Worm (Caenorhabditis elegans): ENCODE data around the gene F40D4.13.

The F40D4.13 gene

ce11 chrV:17173738-17174137 is 16.7 kb upstream of the F40D4.13 start, which contains the start of gene srbc-25:
TSS of gene srbc-25 (plus strand) at chrV:17174038.
- TF ChIP-seq snpc-4 (tag; optimal IDR thresholded peaks at IDR 0.05) (no peak), mls-2 (tag; optimal IDR thresholded peaks at IDR 0.05) (no peak), flh-1 (GFP tag; optimal IDR thresholded peaks at IDR 0.05) (no peak), elt-1 (tag; optimal IDR thresholded peaks at IDR 0.05; ENCODE audit: borderline replicate concordance, insufficient read depth) (no peak), ztf-11 (tag; optimal IDR thresholded peaks at IDR 0.05) (no peak), sptf-1 (tag; optimal IDR thresholded peaks at IDR 0.05) (no peak), ces-1 (GFP tag; optimal IDR thresholded peaks at IDR 0.05) (no peak), mep-1 (tag; optimal IDR thresholded peaks at IDR 0.05) (no peak), cnd-1 (tag; optimal IDR thresholded peaks at IDR 0.05) (no peak), drap-1 (GFP tag; optimal IDR thresholded peaks at IDR 0.05) (no peak), hlh-1 (tag; optimal IDR thresholded peaks at IDR 0.05) (no peak), nhr-12 (tag; optimal IDR thresholded peaks at IDR 0.05) (no peak), zip-8 (tag; optimal IDR thresholded peaks at IDR 0.05) (no peak), ceh-39 (tag; optimal IDR thresholded peaks at IDR 0.05) (no peak), lin-13 (tag; optimal IDR thresholded peaks at IDR 0.05) (no peak), lsy-2 (tag; optimal IDR thresholded peaks at IDR 0.05) (no peak), nhr-76 (tag; optimal IDR thresholded peaks at IDR 0.05) (no peak)

- TF ChIP-seq nhr-76 (tag; optimal IDR thresholded peaks at IDR 0.05) (no peak), lin-13 (tag; optimal IDR thresholded peaks at IDR 0.05) (no peak), lin-32 (GFP tag; optimal IDR thresholded peaks at IDR 0.05) (no peak), drap-1 (GFP tag; optimal IDR thresholded peaks at IDR 0.05) (no peak), flh-1 (GFP tag; optimal IDR thresholded peaks at IDR 0.05) (no peak), blmp-1 (tag; optimal IDR thresholded peaks at IDR 0.05) (no peak), nhr-237 (tag; optimal IDR thresholded peaks at IDR 0.05) (no peak), bed-3 (GFP tag; optimal IDR thresholded peaks at IDR 0.05) (no peak), lsy-2 (tag; optimal IDR thresholded peaks at IDR 0.05) (no peak), sptf-1 (tag; optimal IDR thresholded peaks at IDR 0.05) (no peak), ces-1 (GFP tag; optimal IDR thresholded peaks at IDR 0.05) (no peak), zip-8 (tag; optimal IDR thresholded peaks at IDR 0.05) (no peak), unc-120 (tag; optimal IDR thresholded peaks at IDR 0.05; ENCODE audit: poor library complexity, severe bottlenecking) (no peak), hlh-1 (tag; optimal IDR thresholded peaks at IDR 0.05) (no peak), ztf-11 (tag; optimal IDR thresholded peaks at IDR 0.05) (no peak), elt-1 (tag; optimal IDR thresholded peaks at IDR 0.05; ENCODE audit: borderline replicate concordance, insufficient read depth) (no peak)
Observed at ce11 chrV:17171551-17171950, 14.5 kb upstream of the F40D4.13 start, which contains the start of gene srbc-26. TSS of gene srbc-26 (plus strand) at chrV:17171851.

ce11 chrV:17170822-17171221 is 13.8 kb upstream of the F40D4.13 start, which contains the start of gene srw-51:
TSS of gene srw-51 (minus strand) at chrV:17170922.
- no peak for TF ChIP-seq ham-2 (GFP tag; optimal IDR thresholded peaks at IDR 0.05)
- TF ChIP-seq ces-1 (GFP tag; optimal IDR thresholded peaks at IDR 0.05), result no peak
- TF ChIP-seq ceh-43 (GFP tag; optimal IDR thresholded peaks at IDR 0.05), result no peak
- no peak for TF ChIP-seq unc-39 (tag; optimal IDR thresholded peaks at IDR 0.05)
- TF ChIP-seq bed-3 (GFP tag; optimal IDR thresholded peaks at IDR 0.05), result no peak
- no peak for TF ChIP-seq ceh-83 (GFP tag; optimal IDR thresholded peaks at IDR 0.05)
- no peak for TF ChIP-seq elt-3 (tag; optimal IDR thresholded peaks at IDR 0.05)
- TF ChIP-seq unc-120 (tag; optimal IDR thresholded peaks at IDR 0.05; ENCODE audit: poor library complexity, severe bottlenecking), result no peak
- no peak for TF ChIP-seq blmp-1 (tag; optimal IDR thresholded peaks at IDR 0.05)
- TF ChIP-seq unc-62 (GFP tag; optimal IDR thresholded peaks at IDR 0.05), result no peak
- no peak for TF ChIP-seq mab-5 (tag; optimal IDR thresholded peaks at IDR 0.05)
- no peak for TF ChIP-seq mep-1 (tag; optimal IDR thresholded peaks at IDR 0.05)
- TF ChIP-seq lsy-2 (tag; optimal IDR thresholded peaks at IDR 0.05), result no peak
- no peak for TF ChIP-seq sem-2 (GFP tag; optimal IDR thresholded peaks at IDR 0.05)
- no peak for TF ChIP-seq pha-4 (tag; optimal IDR thresholded peaks at IDR 0.05)

ce11 chrV:17167457-17167856 is 10.4 kb upstream of the F40D4.13 start, which contains the start of gene srz-66:
TSS of gene srz-66 (minus strand) at chrV:17167557.
- no peak for TF ChIP-seq mep-1 (tag; optimal IDR thresholded peaks at IDR 0.05)
- TF ChIP-seq snpc-4 (tag; optimal IDR thresholded peaks at IDR 0.05), result no peak
- TF ChIP-seq unc-120 (tag; optimal IDR thresholded peaks at IDR 0.05; ENCODE audit: poor library complexity, severe bottlenecking), result no peak
- no peak for TF ChIP-seq nhr-237 (tag; optimal IDR thresholded peaks at IDR 0.05)
- TF ChIP-seq cnd-1 (tag; optimal IDR thresholded peaks at IDR 0.05), result no peak
- no peak for TF ChIP-seq ham-2 (GFP tag; optimal IDR thresholded peaks at IDR 0.05)
- no peak for TF ChIP-seq nhr-12 (tag; optimal IDR thresholded peaks at IDR 0.05)
- no peak for TF ChIP-seq elt-3 (tag; optimal IDR thresholded peaks at IDR 0.05)
- no peak for TF ChIP-seq hlh-1 (tag; optimal IDR thresholded peaks at IDR 0.05)
- no peak for TF ChIP-seq tbx-8 (GFP tag; optimal IDR thresholded peaks at IDR 0.05)
- no peak for TF ChIP-seq ceh-83 (GFP tag; optimal IDR thresholded peaks at IDR 0.05)
- TF ChIP-seq sptf-1 (tag; optimal IDR thresholded peaks at IDR 0.05), result no peak
- no peak for TF ChIP-seq nhr-76 (tag; optimal IDR thresholded peaks at IDR 0.05)
- no peak for TF ChIP-seq lin-13 (tag; optimal IDR thresholded peaks at IDR 0.05)
- TF ChIP-seq ces-1 (GFP tag; optimal IDR thresholded peaks at IDR 0.05), result no peak
- no peak for TF ChIP-seq blmp-1 (tag; optimal IDR thresholded peaks at IDR 0.05)
- TF ChIP-seq mab-5 (tag; optimal IDR thresholded peaks at IDR 0.05), result no peak
- TF ChIP-seq unc-39 (tag; optimal IDR thresholded peaks at IDR 0.05), result no peak
- no peak for TF ChIP-seq lin-32 (GFP tag; optimal IDR thresholded peaks at IDR 0.05)

Data from whole organism, mixed stage, embryonic.